Worm (Caenorhabditis elegans) whole organism, young adult: ENCODE data around the gene clec-163.
A peak's percentile ranks its signal among the peaks of the same experiment; 100 is the strongest.

Source experiments
- B0019.2 ChIP-seq: fragments of 200-800 bp; sonication (Bioruptor generic); conservative IDR thresholded peaks from 2 replicates; pipeline ENCODE4 v1.3.6; 2022; ENCODE audit warnings: missing genetic modification reagents, missing genetic modification characterization, missing compliant biosample characterization
- C06A6.2 ChIP-seq: fragments of 200-800 bp; sonication (Bioruptor generic); conservative IDR thresholded peaks from 2 replicates; pipeline ENCODE4 v1.3.6; 2022; ENCODE audit warnings: missing genetic modification characterization, missing compliant biosample characterization
- C17E4.6 ChIP-seq: fragments of 200-800 bp; sonication (Bioruptor generic); IDR thresholded peaks from 2 replicates; pipeline ENCODE4 v1.3.6; 2022; ENCODE audit warnings: missing genetic modification reagents, missing genetic modification characterization, missing compliant biosample characterization
- F23B12.7 ChIP-seq: sonication (generic microtip); optimal IDR thresholded peaks from 2 replicates; lab custom pipeline; 2017; ENCODE audit warnings: missing genetic modification characterization, mild to moderate bottlenecking, missing compliant biosample characterization, antibody characterized with exemption, moderate library complexity; ENCODE audit not compliant: insufficient read depth
- F55B11.4 ChIP-seq: sonication (generic microtip); optimal IDR thresholded peaks from 2 replicates; lab custom pipeline; 2016; ENCODE audit warnings: missing compliant biosample characterization, missing genetic modification characterization, borderline replicate concordance; ENCODE audit not compliant: insufficient read depth
- F57C9.4 ChIP-seq: sonication (generic microtip); optimal IDR thresholded peaks from 2 replicates; lab custom pipeline; 2017; ENCODE audit warnings: mild to moderate bottlenecking, missing genetic modification characterization, missing compliant biosample characterization
- K11D2.4 ChIP-seq: fragments of 200-800 bp; sonication (Bioruptor generic); IDR thresholded peaks from 2 replicates; pipeline ENCODE4 v1.3.6; 2022; ENCODE audit warnings: missing genetic modification reagents, missing genetic modification characterization, missing compliant biosample characterization
- K12H6.12 ChIP-seq: fragments of 200-800 bp; sonication (Bioruptor generic); optimal IDR thresholded peaks from 2 replicates; lab custom pipeline; 2018; ENCODE audit warnings: mild to moderate bottlenecking, missing genetic modification characterization, missing compliant biosample characterization
- T26A5.8 ChIP-seq: sonication (generic microtip); optimal IDR thresholded peaks from 2 replicates; lab custom pipeline; 2016; ENCODE audit warnings: missing genetic modification characterization, missing compliant biosample characterization
- Y53G8AR.9 ChIP-seq: fragments of 200-800 bp; sonication (Bioruptor generic); conservative IDR thresholded peaks from 2 replicates; pipeline ENCODE4 v1.3.6; 2022; ENCODE audit warnings: missing genetic modification reagents, missing genetic modification characterization, missing compliant biosample characterization
- Y56A3A.18 ChIP-seq: fragments of 200-800 bp; sonication (Bioruptor generic); IDR thresholded peaks from 2 replicates; pipeline ENCODE4 v1.3.6; 2022; ENCODE audit warnings: missing genetic modification reagents, missing genetic modification characterization, missing compliant biosample characterization
- Y79H2A.3 ChIP-seq: fragments of 200-800 bp; sonication (Bioruptor generic); conservative IDR thresholded peaks from 2 replicates; pipeline ENCODE4 v1.3.6; 2022; ENCODE audit warnings: missing genetic modification reagents, missing genetic modification characterization, missing compliant biosample characterization
- Y95B8A.8 ChIP-seq: fragments of 200-800 bp; sonication (Bioruptor generic); IDR thresholded peaks from 2 replicates; pipeline ENCODE4 v1.3.6; 2022; ENCODE audit warnings: missing genetic modification reagents, missing genetic modification characterization, missing compliant biosample characterization
- akir-1 ChIP-seq: fragments of 200-800 bp; sonication (Bioruptor generic); optimal IDR thresholded peaks from 2 replicates; lab custom pipeline; 2018; ENCODE audit warnings: mild to moderate bottlenecking, missing genetic modification characterization, moderate library complexity, missing compliant biosample characterization
- athp-1 ChIP-seq: sonication (generic microtip); optimal IDR thresholded peaks from 2 replicates; lab custom pipeline; 2017; ENCODE audit warnings: mild to moderate bottlenecking, missing genetic modification characterization, missing compliant biosample characterization
- attf-6 ChIP-seq: fragments of 200-800 bp; sonication (Bioruptor generic); IDR thresholded peaks from 2 replicates; pipeline ENCODE4 v1.3.6; 2022; ENCODE audit warnings: missing genetic modification reagents, missing genetic modification characterization, missing compliant biosample characterization
- bed-2 ChIP-seq: fragments of 200-800 bp; sonication (Bioruptor generic); IDR thresholded peaks from 2 replicates; pipeline ENCODE4 v1.3.6; 2022; ENCODE audit warnings: missing genetic modification reagents, missing genetic modification characterization, missing compliant biosample characterization
- ceh-91 ChIP-seq: fragments of 200-800 bp; sonication (Bioruptor generic); IDR thresholded peaks from 2 replicates; pipeline ENCODE4 v1.3.6; 2022; ENCODE audit warnings: missing genetic modification reagents, missing genetic modification characterization, missing compliant biosample characterization
- egl-44 ChIP-seq: fragments of 200-800 bp; sonication (Bioruptor generic); IDR thresholded peaks from 2 replicates; pipeline ENCODE4 v1.3.6; 2022; ENCODE audit warnings: missing genetic modification reagents, missing genetic modification characterization, missing compliant biosample characterization
- hlh-26 ChIP-seq: fragments of 200-800 bp; sonication (Bioruptor generic); conservative IDR thresholded peaks from 2 replicates; pipeline ENCODE4 v1.3.6; 2022; ENCODE audit warnings: missing genetic modification reagents, missing genetic modification characterization, missing compliant biosample characterization
- hmg-1.2 ChIP-seq: fragments of 200-800 bp; sonication (Bioruptor generic); IDR thresholded peaks from 2 replicates; pipeline ENCODE4 v1.3.6; 2022; ENCODE audit warnings: missing genetic modification reagents, missing genetic modification characterization, missing compliant biosample characterization
- hmg-20 ChIP-seq: fragments of 200-800 bp; sonication (Bioruptor generic); IDR thresholded peaks from 2 replicates; pipeline ENCODE4 v1.3.6; 2022; ENCODE audit warnings: missing genetic modification reagents, missing genetic modification characterization, missing compliant biosample characterization
- let-607 ChIP-seq, 2 experiments: fragments of 200-800 bp in 1 of 2; sonication (Bioruptor generic) in 1 of 2; sonication (generic microtip) in 1 of 2; optimal IDR thresholded peaks; 2 replicates each; lab custom pipeline; 2016 to 2018; ENCODE audit warnings: mild to moderate bottlenecking in 2 of 2, missing compliant biosample characterization in 2 of 2, missing genetic modification characterization in 2 of 2, moderate library complexity in 2 of 2, missing genotype in 1 of 2
- lin-26 ChIP-seq: fragments of 200-800 bp; sonication (Bioruptor generic); IDR thresholded peaks from 2 replicates; pipeline ENCODE4 v1.3.6; 2022; ENCODE audit warnings: missing genetic modification reagents, missing genetic modification characterization, missing compliant biosample characterization
- lir-1 ChIP-seq: fragments of 200-800 bp; sonication (Bioruptor generic); conservative IDR thresholded peaks from 2 replicates; pipeline ENCODE4 v1.3.6; 2022; ENCODE audit warnings: missing genetic modification reagents, missing genetic modification characterization, missing compliant biosample characterization
- lsl-1 ChIP-seq: fragments of 200-800 bp; sonication (Bioruptor generic); optimal IDR thresholded peaks from 2 replicates; lab custom pipeline; 2018; ENCODE audit warnings: mild to moderate bottlenecking, missing genetic modification characterization, moderate library complexity, missing compliant biosample characterization
- mcd-1 ChIP-seq: fragments of 200-800 bp; sonication (Bioruptor generic); IDR thresholded peaks from 2 replicates; pipeline ENCODE4 v1.3.6; 2022; ENCODE audit warnings: missing genetic modification reagents, missing genetic modification characterization, missing compliant biosample characterization
- mel-28 ChIP-seq: sonication (generic microtip); optimal IDR thresholded peaks from 2 replicates; lab custom pipeline; 2016; ENCODE audit warnings: borderline replicate concordance, mild to moderate bottlenecking, missing genetic modification characterization, missing compliant biosample characterization
- mes-4 ChIP-seq: sonication (generic microtip); optimal IDR thresholded peaks from 2 replicates; lab custom pipeline; 2016; ENCODE audit warnings: missing genotype, missing genetic modification characterization, missing compliant biosample characterization
- nfya-2 ChIP-seq: fragments of 200-800 bp; sonication (Bioruptor generic); IDR thresholded peaks from 2 replicates; pipeline ENCODE4 v1.3.6; 2022; ENCODE audit warnings: missing genetic modification reagents, missing genetic modification characterization, missing compliant biosample characterization
- nhr-179 ChIP-seq: sonication (generic microtip); optimal IDR thresholded peaks from 2 replicates; lab custom pipeline; 2016; ENCODE audit warnings: mild to moderate bottlenecking, missing genetic modification characterization, missing compliant biosample characterization
- nhr-80 ChIP-seq: sonication (generic microtip); optimal IDR thresholded peaks from 2 replicates; lab custom pipeline; 2016; ENCODE audit warnings: missing genetic modification characterization, missing compliant biosample characterization
- rec-8 ChIP-seq, 2 experiments: sonication (generic microtip); optimal IDR thresholded peaks; 2 replicates each; lab custom pipeline; 2016; ENCODE audit warnings: mild to moderate bottlenecking in 2 of 2, missing genetic modification characterization in 2 of 2, missing genetic modification reagents in 2 of 2, missing genotype in 2 of 2, missing biosample characterization in 1 of 2, missing compliant biosample characterization in 1 of 2, moderate library complexity in 1 of 2
- repo-1 ChIP-seq: sonication (generic microtip); optimal IDR thresholded peaks from 2 replicates; lab custom pipeline; 2017; ENCODE audit warnings: mild to moderate bottlenecking, missing genetic modification characterization, missing compliant biosample characterization
- sdz-38 ChIP-seq: sonication (generic microtip); optimal IDR thresholded peaks from 2 replicates; lab custom pipeline; 2016; ENCODE audit warnings: missing genotype, missing genetic modification characterization, missing compliant biosample characterization
- sea-2 ChIP-seq: fragments of 200-800 bp; sonication (Bioruptor generic); IDR thresholded peaks from 2 replicates; pipeline ENCODE4 v1.3.6; 2022; ENCODE audit warnings: missing genetic modification characterization, missing compliant biosample characterization
- snpc-1.1 ChIP-seq: sonication (generic microtip); optimal IDR thresholded peaks from 2 replicates; lab custom pipeline; 2017; ENCODE audit warnings: missing genetic modification characterization, mild to moderate bottlenecking, missing compliant biosample characterization, antibody characterized with exemption, moderate library complexity, missing genotype, missing genetic modification reagents; ENCODE audit not compliant: insufficient read depth
- somi-1 ChIP-seq: fragments of 200-800 bp; sonication (Bioruptor generic); optimal IDR thresholded peaks from 2 replicates; lab custom pipeline; 2018; ENCODE audit warnings: mild to moderate bottlenecking, missing genetic modification characterization, missing compliant biosample characterization
- sptf-2 ChIP-seq: fragments of 200-800 bp; sonication (Bioruptor generic); optimal IDR thresholded peaks from 2 replicates; lab custom pipeline; 2018; ENCODE audit warnings: mild to moderate bottlenecking, missing genetic modification characterization, missing compliant biosample characterization
- tbx-9 ChIP-seq: sonication (generic microtip); optimal IDR thresholded peaks from 2 replicates; lab custom pipeline; 2016; ENCODE audit warnings: borderline replicate concordance, missing genetic modification characterization, inconsistent platforms, missing compliant biosample characterization
- unc-62 ChIP-seq: fragments of 150-350 bp; optimal IDR thresholded peaks from 2 replicates; lab custom pipeline; 2014; ENCODE audit warnings: missing biosample characterization, missing genetic modification reagents, missing genetic modification characterization
- zim-3 ChIP-seq: sonication (generic microtip); optimal IDR thresholded peaks from 2 replicates; lab custom pipeline; 2017; ENCODE audit warnings: mild to moderate bottlenecking, missing genetic modification characterization, moderate library complexity, missing compliant biosample characterization
- ztf-25 ChIP-seq: fragments of 200-800 bp; sonication (Bioruptor generic); IDR thresholded peaks from 2 replicates; pipeline ENCODE4 v1.3.6; 2022; ENCODE audit warnings: missing genetic modification reagents, missing genetic modification characterization, missing compliant biosample characterization
- ztf-26 ChIP-seq: sonication (generic microtip); optimal IDR thresholded peaks from 2 replicates; lab custom pipeline; 2017; ENCODE audit warnings: missing genetic modification characterization, missing compliant biosample characterization
- ztf-28 ChIP-seq: fragments of 200-800 bp; sonication (Bioruptor generic); IDR thresholded peaks from 2 replicates; pipeline ENCODE4 v1.3.6; 2022; ENCODE audit warnings: missing genetic modification reagents, missing genetic modification characterization, missing compliant biosample characterization
- ztf-3 ChIP-seq: fragments of 200-800 bp; sonication (Bioruptor generic); optimal IDR thresholded peaks from 2 replicates; lab custom pipeline; 2018; ENCODE audit warnings: mild to moderate bottlenecking, missing genetic modification characterization, missing compliant biosample characterization

clec-163 gene

DNA sequence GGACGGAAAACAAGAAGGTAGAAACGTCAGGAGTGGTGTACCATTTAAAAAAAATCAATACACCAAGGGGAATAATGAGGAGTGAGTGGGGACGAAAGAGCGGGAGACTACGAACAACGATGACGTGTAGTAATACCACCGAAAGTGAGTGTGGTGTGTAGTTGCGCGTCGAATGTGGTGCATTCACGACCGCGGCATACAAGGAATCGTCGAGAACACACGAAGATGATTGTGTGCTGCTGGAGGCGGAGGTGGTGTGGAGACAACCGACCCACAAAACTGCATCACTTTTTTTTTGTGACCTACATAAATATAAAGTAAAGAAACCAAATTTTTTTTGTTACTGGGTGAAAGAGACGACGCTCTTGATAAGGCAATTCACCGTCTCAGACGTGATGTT, 24.2 kb downstream of the clec-163 start (continued):
- TF ChIP-seq ztf-3 (GFP tag; lab: Kevin White, UChicago) (no peak), lir-1 (GFP tag; lab: Robert Waterston, UW) (no peak), zim-3 (tag; lab: Kevin White, UChicago) (no peak), bed-2 (no peak), Y53G8AR.9 (GFP tag; lab: Robert Waterston, UW) (no peak), snpc-1.1 (tag; lab: Kevin White, UChicago) (no peak), lin-26 (peak; percentile 36; the same call in 1 of the 2 replicates), sptf-2 (GFP tag; lab: Kevin White, UChicago) (no peak), tbx-9 (tag; lab: Kevin White, UChicago) (no peak), nhr-179 (tag; lab: Kevin White, UChicago) (no peak), F23B12.7 (tag; lab: Kevin White, UChicago) (no peak), rec-8 (tag; optimal IDR thresholded peaks at IDR 0.05; lab: Kevin White, UChicago) (no peak), mes-4 (no peak), egl-44 (GFP tag; lab: Robert Waterston, UW) (no peak), C17E4.6 (GFP tag; lab: Robert Waterston, UW) (no peak), F55B11.4 (tag; lab: Kevin White, UChicago) (no peak), K11D2.4 (GFP tag; lab: Robert Waterston, UW) (0 out of 2 replicates have a peak, but pooled peaks have one; percentile 24), somi-1 (GFP tag; lab: Kevin White, UChicago) (no peak), B0019.2 (GFP tag; lab: Robert Waterston, UW) (no peak), K12H6.12 (peak; percentile 15), sdz-38 (tag; lab: Kevin White, UChicago) (no peak), ceh-91 (GFP tag; lab: Robert Waterston, UW) (no peak), hmg-1.2 (peak; percentile 43), lsl-1 (no peak), let-607 (tag; optimal IDR thresholded peaks at IDR 0.05; lab: Kevin White, UChicago) (peak; percentile 64 to 88), mel-28 (no peak), nhr-80 (tag; lab: Kevin White, UChicago) (peak; percentile 71), akir-1 (GFP tag; lab: Kevin White, UChicago) (no peak), repo-1 (tag; lab: Kevin White, UChicago) (peak; percentile 12), C06A6.2 (no peak; the same call in 1 of the 2 replicates), nfya-2 (GFP tag; lab: Robert Waterston, UW) (no peak), T26A5.8 (tag; lab: Kevin White, UChicago) (no peak), attf-6 (GFP tag; lab: Robert Waterston, UW) (no peak), unc-62 (GFP tag; lab: Kevin White, UChicago) (no peak), ztf-28 (GFP tag; lab: Robert Waterston, UW) (no peak), sea-2 (GFP tag; lab: Robert Waterston, UW) (no peak), F57C9.4 (tag; lab: Kevin White, UChicago) (no peak), Y95B8A.8 (GFP tag; lab: Robert Waterston, UW) (0 out of 2 replicates have a peak, but pooled peaks have one; percentile 34), Y79H2A.3 (GFP tag; lab: Robert Waterston, UW) (no peak), mcd-1 (peak; percentile 60), ztf-26 (tag; lab: Kevin White, UChicago) (peak; percentile 49), hmg-20 (GFP tag; lab: Robert Waterston, UW) (no peak), Y56A3A.18 (GFP tag; lab: Robert Waterston, UW) (no peak), ztf-25 (GFP tag; lab: Robert Waterston, UW) (no peak), athp-1 (tag; lab: Kevin White, UChicago) (no peak), hlh-26 (no peak)
- TF ChIP-seq, all 124 proteins: peak for 35
